Fruit fly (Drosophila melanogaster) whole organism, embryonic: ENCODE data around the gene CG17327.

ENCODE experiments used
- Antp ChIP-seq: fragments of 200-800 bp; sonication (Bioruptor generic); optimal IDR thresholded peaks from 3 replicates; lab custom pipeline; 2016; ENCODE audit warnings: missing biosample characterization, missing genetic modification characterization
- BtbVII ChIP-seq: fragments of 200-800 bp; sonication (Bioruptor generic); optimal IDR thresholded peaks from 3 replicates; lab custom pipeline; 2017; ENCODE audit warnings: missing biosample characterization, mild to moderate bottlenecking, missing genetic modification characterization
- CG10366 ChIP-seq: fragments of 200-800 bp; sonication (Bioruptor generic); IDR thresholded peaks from 2 replicates; pipeline ENCODE4 v1.3.6; 2022; ENCODE audit warnings: missing biosample characterization, missing genetic modification characterization
- CG10654 ChIP-seq: fragments of 200-800 bp; sonication (Bioruptor generic); optimal IDR thresholded peaks from 2 replicates; lab custom pipeline; 2016; ENCODE audit warnings: missing biosample characterization, missing genetic modification characterization
- CG11085 ChIP-seq: fragments of 200-800 bp; sonication (Bioruptor generic); IDR thresholded peaks from 2 replicates; pipeline ENCODE4 v1.3.6; 2022; ENCODE audit warnings: missing biosample characterization, missing genetic modification characterization
- CG12104 ChIP-seq: fragments of 200-800 bp; sonication (Bioruptor generic); optimal IDR thresholded peaks from 3 replicates; lab custom pipeline; 2016; ENCODE audit warnings: missing biosample characterization, missing genetic modification characterization
- CG12155 ChIP-seq: fragments of 200-800 bp; sonication (Bioruptor generic); optimal IDR thresholded peaks from 3 replicates; lab custom pipeline; 2016; ENCODE audit warnings: missing biosample characterization, missing genetic modification characterization
- CG13123 ChIP-seq: fragments of 200-800 bp; sonication (Bioruptor generic); optimal IDR thresholded peaks from 2 replicates; lab custom pipeline; 2016; ENCODE audit warnings: missing biosample characterization, missing genetic modification characterization
- CG13624 ChIP-seq: fragments of 200-800 bp; sonication (Bioruptor generic); optimal IDR thresholded peaks from 2 replicates; lab custom pipeline; 2016; ENCODE audit warnings: missing biosample characterization, missing genetic modification characterization
- CG14441 ChIP-seq: fragments of 200-800 bp; sonication (Bioruptor generic); IDR thresholded peaks from 2 replicates; pipeline ENCODE4 v1.3.6; 2022; ENCODE audit warnings: missing biosample characterization, missing genetic modification characterization
- CG17328 ChIP-seq: fragments of 200-800 bp; sonication (Bioruptor generic); IDR thresholded peaks from 2 replicates; pipeline ENCODE4 v1.3.6; 2022; ENCODE audit warnings: missing biosample characterization, missing genetic modification characterization
- CG18764 ChIP-seq: fragments of 200-800 bp; sonication (Bioruptor generic); optimal IDR thresholded peaks from 3 replicates; lab custom pipeline; 2016; ENCODE audit warnings: missing biosample characterization, missing genetic modification characterization
- CG2199 ChIP-seq: fragments of 200-800 bp; sonication (Bioruptor generic); IDR thresholded peaks from 3 replicates; pipeline ENCODE4 v1.3.6; 2022; ENCODE audit warnings: missing biosample characterization, missing genetic modification characterization
- CG31388 ChIP-seq: fragments of 200-800 bp; sonication (Bioruptor generic); optimal IDR thresholded peaks from 2 replicates; lab custom pipeline; 2016; ENCODE audit warnings: missing biosample characterization, missing genetic modification characterization
- CG34224 ChIP-seq: fragments of 200-800 bp; sonication (Bioruptor generic); IDR thresholded peaks from 3 replicates; pipeline ENCODE4 v1.3.6; 2022; ENCODE audit warnings: missing biosample characterization, missing genetic modification characterization; ENCODE audit not compliant: partially characterized antibody
- CG4424 ChIP-seq: fragments of 200-800 bp; sonication (Bioruptor generic); optimal IDR thresholded peaks from 3 replicates; lab custom pipeline; 2016; ENCODE audit warnings: missing biosample characterization, missing genetic modification characterization
- CG5245 ChIP-seq: fragments of 200-800 bp; sonication (Bioruptor generic); optimal IDR thresholded peaks from 3 replicates; lab custom pipeline; 2016; ENCODE audit warnings: missing biosample characterization, missing genetic modification characterization
- CG6272 ChIP-seq: fragments of 200-800 bp; sonication (Bioruptor generic); IDR thresholded peaks from 2 replicates; pipeline ENCODE4 v1.3.6; 2022; ENCODE audit warnings: missing biosample characterization, missing genetic modification characterization
- CG6813 ChIP-seq: fragments of 200-800 bp; sonication (Bioruptor generic); optimal IDR thresholded peaks from 2 replicates; lab custom pipeline; 2017; ENCODE audit warnings: missing biosample characterization, missing genetic modification characterization, mild to moderate bottlenecking, moderate library complexity, missing genetic modification reagents
- CG7357 ChIP-seq: fragments of 200-800 bp; sonication (Bioruptor generic); IDR thresholded peaks from 3 replicates; pipeline ENCODE4 v1.3.6; 2022; ENCODE audit warnings: missing biosample characterization, missing genetic modification characterization
- CG7928 ChIP-seq: fragments of 200-800 bp; sonication (Bioruptor generic); optimal IDR thresholded peaks from 2 replicates; lab custom pipeline; 2017; ENCODE audit warnings: missing biosample characterization, mild to moderate bottlenecking, missing genetic modification characterization
- CG8359 ChIP-seq: fragments of 200-800 bp; sonication (Bioruptor generic); optimal IDR thresholded peaks from 2 replicates; lab custom pipeline; 2017; ENCODE audit warnings: missing biosample characterization, mild to moderate bottlenecking, missing genetic modification characterization, borderline replicate concordance
- CG8944 ChIP-seq: fragments of 200-800 bp; sonication (Bioruptor generic); optimal IDR thresholded peaks from 3 replicates; lab custom pipeline; 2016; ENCODE audit warnings: missing biosample characterization, missing genetic modification characterization
- CG9932 ChIP-seq: fragments of 200-800 bp; sonication (Bioruptor generic); IDR thresholded peaks from 2 replicates; pipeline ENCODE4 v1.3.6; 2022; ENCODE audit warnings: missing biosample characterization, missing genetic modification characterization
- ERR ChIP-seq: fragments of 200-800 bp; sonication (Bioruptor generic); optimal IDR thresholded peaks from 2 replicates; lab custom pipeline; 2016; ENCODE audit warnings: missing biosample characterization, missing genetic modification characterization
- HLH3B ChIP-seq: fragments of 200-800 bp; sonication (Bioruptor generic); IDR thresholded peaks from 2 replicates; pipeline ENCODE4 v1.3.6; 2022; ENCODE audit warnings: missing biosample characterization, missing genetic modification characterization
- Hr3 ChIP-seq: fragments of 200-800 bp; sonication (Bioruptor generic); optimal IDR thresholded peaks from 3 replicates; lab custom pipeline; 2016; ENCODE audit warnings: missing biosample characterization, missing genetic modification characterization
- MTF-1 ChIP-seq: fragments of 200-800 bp; sonication (Bioruptor generic); optimal IDR thresholded peaks from 2 replicates; lab custom pipeline; 2018; ENCODE audit warnings: missing biosample characterization, mild to moderate bottlenecking, missing genetic modification characterization, borderline replicate concordance
- Mes4 ChIP-seq: fragments of 200-800 bp; sonication (Bioruptor generic); optimal IDR thresholded peaks from 2 replicates; lab custom pipeline; 2016; ENCODE audit warnings: missing biosample characterization, missing genetic modification characterization
- Myb ChIP-seq: fragments of 200-800 bp; sonication (Bioruptor generic); optimal IDR thresholded peaks from 2 replicates; lab custom pipeline; 2016; ENCODE audit warnings: missing biosample characterization, missing genetic modification characterization
- NC2β ChIP-seq: fragments of 200-800 bp; sonication (Bioruptor generic); optimal IDR thresholded peaks from 2 replicates; lab custom pipeline; 2016; ENCODE audit warnings: missing biosample characterization, missing genetic modification characterization
- Nf-YC ChIP-seq: fragments of 200-800 bp; optimal IDR thresholded peaks from 3 replicates; lab custom pipeline; 2019; ENCODE audit warnings: missing biosample characterization, mild to moderate bottlenecking, missing genetic modification characterization, moderate library complexity
- Optix ChIP-seq: fragments of 200-800 bp; sonication (Bioruptor generic); IDR thresholded peaks from 3 replicates; pipeline ENCODE4 v1.3.6; 2022; ENCODE audit warnings: missing biosample characterization, missing genetic modification characterization
- Poxn ChIP-seq: fragments of 200-800 bp; sonication (Bioruptor generic); IDR thresholded peaks from 2 replicates; pipeline ENCODE4 v1.3.6; 2022; ENCODE audit warnings: missing biosample characterization, missing genetic modification characterization
- bab2 ChIP-seq: fragments of 200-800 bp; sonication (Bioruptor generic); optimal IDR thresholded peaks from 2 replicates; lab custom pipeline; 2016; ENCODE audit warnings: missing biosample characterization, missing genetic modification characterization
- dmrt11E ChIP-seq: fragments of 200-800 bp; sonication (Bioruptor generic); optimal IDR thresholded peaks from 3 replicates; lab custom pipeline; 2018; ENCODE audit warnings: missing biosample characterization, mild to moderate bottlenecking, missing genetic modification characterization, moderate library complexity
- dpn ChIP-seq, 2 experiments: fragments of 200-800 bp; sonication (Bioruptor generic); optimal IDR thresholded peaks; 3 replicates each; lab custom pipeline; 2016; ENCODE audit warnings: missing biosample characterization in 2 of 2, missing genetic modification characterization in 2 of 2
- esg ChIP-seq: fragments of 200-800 bp; sonication (Bioruptor generic); conservative IDR thresholded peaks from 2 replicates; pipeline ENCODE4 v1.3.6; 2022; ENCODE audit warnings: missing biosample characterization, missing genetic modification characterization
- ftz-f1 ChIP-seq: fragments of 200-800 bp; sonication (Bioruptor generic); optimal IDR thresholded peaks from 2 replicates; lab custom pipeline; 2016; ENCODE audit warnings: missing biosample characterization, missing genetic modification characterization
- lilli ChIP-seq: fragments of 200-800 bp; sonication (Bioruptor generic); optimal IDR thresholded peaks from 3 replicates; lab custom pipeline; 2016; ENCODE audit warnings: missing biosample characterization, missing genetic modification characterization
- mld ChIP-seq: fragments of 200-800 bp; sonication (Bioruptor generic); IDR thresholded peaks from 3 replicates; pipeline ENCODE4 v1.3.6; 2022; ENCODE audit warnings: missing biosample characterization, missing genetic modification characterization; ENCODE audit not compliant: partially characterized antibody
- pho ChIP-seq: fragments of 200-800 bp; sonication (Bioruptor generic); optimal IDR thresholded peaks from 2 replicates; lab custom pipeline; 2016; ENCODE audit warnings: missing biosample characterization, missing genetic modification characterization
- pzg ChIP-seq: fragments of 200-800 bp; sonication (Bioruptor generic); optimal IDR thresholded peaks from 3 replicates; lab custom pipeline; 2018; ENCODE audit warnings: missing biosample characterization, mild to moderate bottlenecking, missing genetic modification characterization, moderate library complexity
- repo ChIP-seq: fragments of 200-800 bp; sonication (Bioruptor generic); optimal IDR thresholded peaks from 2 replicates; lab custom pipeline; 2016; ENCODE audit warnings: missing biosample characterization, missing genetic modification characterization
- sna ChIP-seq: fragments of 200-800 bp; sonication (Bioruptor generic); IDR thresholded peaks from 2 replicates; pipeline ENCODE4 v1.3.6; 2022; ENCODE audit warnings: missing biosample characterization, missing genetic modification characterization; ENCODE audit not compliant: partially characterized antibody
- unc-4 ChIP-seq: fragments of 200-800 bp; sonication (Bioruptor generic); IDR thresholded peaks from 2 replicates; pipeline ENCODE4 v1.3.6; 2022; ENCODE audit warnings: missing biosample characterization, missing genetic modification characterization; ENCODE audit not compliant: partially characterized antibody
- unpg ChIP-seq: fragments of 200-800 bp; sonication (Bioruptor generic); optimal IDR thresholded peaks from 3 replicates; lab custom pipeline; 2018; ENCODE audit warnings: missing biosample characterization, mild to moderate bottlenecking, missing genetic modification characterization, moderate library complexity
- vfl ChIP-seq: fragments of 200-800 bp; sonication (Bioruptor generic); optimal IDR thresholded peaks from 2 replicates; lab custom pipeline; 2016; ENCODE audit warnings: missing biosample characterization, missing genetic modification characterization
- wek ChIP-seq: fragments of 200-800 bp; sonication (Bioruptor generic); optimal IDR thresholded peaks from 3 replicates; lab custom pipeline; 2018; ENCODE audit warnings: missing biosample characterization, mild to moderate bottlenecking, missing genetic modification characterization, moderate library complexity

The CG17327 gene

DNA sequence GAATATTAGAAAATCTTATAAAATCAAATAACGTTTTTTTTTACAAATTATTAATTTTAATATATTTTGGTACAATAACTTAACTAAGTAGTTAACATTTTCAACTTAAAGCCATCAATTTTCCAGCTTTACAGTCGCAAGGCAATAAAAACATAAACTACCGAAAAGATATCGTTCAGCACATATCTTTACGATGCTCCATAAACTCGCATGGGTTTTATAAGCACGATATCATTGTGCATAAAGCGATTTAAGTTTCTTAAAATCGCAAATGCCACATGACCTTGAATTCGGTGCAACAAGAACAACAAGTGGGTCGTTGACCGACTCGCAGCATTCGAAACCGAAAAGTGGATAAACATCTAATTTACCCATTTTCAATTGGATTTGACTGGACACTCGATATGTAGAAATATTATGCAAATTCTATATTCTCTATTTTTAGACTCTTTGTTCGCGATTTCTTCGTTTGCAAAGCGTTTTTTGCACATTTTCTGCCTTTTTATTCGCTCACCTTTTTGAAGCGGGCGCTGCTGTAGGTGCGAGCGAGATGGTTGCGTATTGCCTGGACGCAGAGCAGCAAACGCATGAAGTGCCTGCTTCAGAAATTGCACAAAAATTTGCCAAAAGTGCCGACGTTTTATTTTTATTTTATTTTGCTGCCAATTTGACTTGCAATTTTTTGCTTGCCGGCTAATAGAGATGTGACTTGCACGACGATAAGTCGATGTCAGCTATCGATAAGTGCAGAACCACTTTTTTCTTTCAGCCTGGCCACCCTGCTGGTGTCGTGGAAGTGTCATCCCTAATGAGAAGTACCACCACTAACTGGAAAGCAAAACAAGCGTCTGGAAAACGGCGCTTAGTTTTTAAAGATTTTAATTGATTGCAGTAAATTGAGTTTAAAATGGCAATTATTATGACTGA, 36.3 kb downstream of the CG17327 start, which contains the start of gene Spc25 (continued):
- no peak for TF ChIP-seq CG5245 (GFP tag; lab: Kevin White, UChicago)
- peak; percentile 6 for TF ChIP-seq Nf-YC (tag; lab: Kevin White, UChicago)
- 0 out of 2 replicates have a peak, but pooled peaks have one; percentile 36 for TF ChIP-seq HLH3B (GFP tag; lab: Robert Waterston, UW)
- TF ChIP-seq Myb (GFP tag; lab: Kevin White, UChicago) = peak; percentile 63
- TF ChIP-seq CG31388 = no peak
- TF ChIP-seq unc-4 = peak; percentile 93
- no peak for TF ChIP-seq wek (GFP tag; lab: Kevin White, UChicago)
- peak; percentile 65 for TF ChIP-seq pho (GFP tag; lab: Kevin White, UChicago)
- peak; percentile 55 for TF ChIP-seq Mes4 (GFP tag; lab: Kevin White, UChicago)
- peak; percentile 21 for TF ChIP-seq repo (GFP tag; lab: Kevin White, UChicago)
- peak; percentile 14 for TF ChIP-seq Hr3
- peak; percentile 92 for TF ChIP-seq sna (GFP tag; lab: Robert Waterston, UW)
- TF ChIP-seq CG17328 (GFP tag; lab: Robert Waterston, UW) = 0 out of 2 replicates have a peak, but pooled peaks have one; percentile 28
- TF ChIP-seq mld = peak; percentile 86
- peak; percentile 35 for TF ChIP-seq CG10654
- TF ChIP-seq CG12155 (GFP tag; lab: Kevin White, UChicago) = peak; percentile 47
- TF ChIP-seq CG34224 = peak; percentile 93
- TF ChIP-seq CG6813 (GFP tag; lab: Kevin White, UChicago) = no peak
- no peak for TF ChIP-seq CG12104 (GFP tag; lab: Kevin White, UChicago)
- peak; percentile 55 for TF ChIP-seq CG13624
- TF ChIP-seq BtbVII = peak; percentile 20
- peak; percentile 12 for TF ChIP-seq dmrt11E (tag; lab: Kevin White, UChicago)
- peak; percentile 91 for TF ChIP-seq pzg (GFP tag; lab: Kevin White, UChicago)
- TF ChIP-seq CG8359 (GFP tag; lab: Kevin White, UChicago) = no peak
- no peak for TF ChIP-seq esg (GFP tag; lab: Robert Waterston, UW)
- peak; percentile 60 for TF ChIP-seq unpg (GFP tag; lab: Kevin White, UChicago)
- no peak for TF ChIP-seq CG7928 (GFP tag; lab: Kevin White, UChicago)
- no peak for TF ChIP-seq CG11085
- TF ChIP-seq CG13123 = no peak
- peak; percentile 92 for TF ChIP-seq CG9932 (GFP tag; lab: Robert Waterston, UW)
- TF ChIP-seq CG18764 (GFP tag; lab: Kevin White, UChicago) = peak; percentile 35
- TF ChIP-seq CG7357 (GFP tag; lab: Robert Waterston, UW) = no peak
- TF ChIP-seq lilli = peak; percentile 83
- TF ChIP-seq Optix (GFP tag; lab: Robert Waterston, UW) = peak; percentile 57; the same call in 1 of the 3 replicates
- peak; percentile 32 for TF ChIP-seq CG4424
- peak; percentile 24 for TF ChIP-seq NC2β (GFP tag; lab: Kevin White, UChicago)
- peak; percentile 67 to 68 for TF ChIP-seq dpn (GFP tag; optimal IDR thresholded peaks at IDR 0.05; lab: Kevin White, UChicago)
- TF ChIP-seq CG6272 (GFP tag; lab: Robert Waterston, UW) = peak; percentile 76
- peak; percentile 79 for TF ChIP-seq ERR (GFP tag; lab: Kevin White, UChicago)
- peak; percentile 36 for TF ChIP-seq bab2
- TF ChIP-seq CG2199 (GFP tag; lab: Robert Waterston, UW) = peak; percentile 60; the same call in 1 of the 3 replicates
- peak; percentile 78 for TF ChIP-seq Antp (GFP tag; lab: Kevin White, UChicago)
- TF ChIP-seq CG8944 = peak; percentile 59
- TF ChIP-seq ftz-f1 (GFP tag; lab: Kevin White, UChicago) = no peak
- peak; percentile 67 for TF ChIP-seq vfl (GFP tag; lab: Kevin White, UChicago)
- TF ChIP-seq CG10366 (GFP tag; lab: Robert Waterston, UW) = peak; percentile 54
- TF ChIP-seq CG14441 = peak; percentile 50; the same call in 1 of the 2 replicates
- TF ChIP-seq MTF-1 = no peak
- no peak for TF ChIP-seq Poxn (GFP tag; lab: Robert Waterston, UW)
